Worm (Caenorhabditis elegans) whole organism, young adult: ENCODE measurements around the gene Y116A8C.37.

Experiments
- C06A6.2 ChIP-seq: fragments of 200-800 bp; sonication (Bioruptor generic); conservative IDR thresholded peaks from 2 replicates; pipeline ENCODE4 v1.3.6; 2022; ENCODE audit warnings: missing genetic modification characterization, missing compliant biosample characterization
- F10E7.11 ChIP-seq: sonication (generic microtip); optimal IDR thresholded peaks from 2 replicates; lab custom pipeline; 2017; ENCODE audit warnings: mild to moderate bottlenecking, missing genetic modification characterization, moderate library complexity, missing compliant biosample characterization
- F22D6.2 ChIP-seq: sonication (generic microtip); optimal IDR thresholded peaks from 2 replicates; lab custom pipeline; 2016; ENCODE audit warnings: mild to moderate bottlenecking, missing genetic modification characterization, missing compliant biosample characterization
- F33H1.4 ChIP-seq: fragments of 200-800 bp; sonication (Bioruptor generic); IDR thresholded peaks from 2 replicates; pipeline ENCODE4 v1.3.6; 2022; ENCODE audit warnings: missing genetic modification reagents, missing genetic modification characterization, missing compliant biosample characterization
- F37B4.10 ChIP-seq: fragments of 200-800 bp; sonication (Bioruptor generic); IDR thresholded peaks from 2 replicates; pipeline ENCODE4 v1.3.6; 2022; ENCODE audit warnings: missing genetic modification characterization, missing compliant biosample characterization
- F39B2.1 ChIP-seq: fragments of 200-800 bp; sonication (Bioruptor generic); IDR thresholded peaks from 2 replicates; pipeline ENCODE4 v1.3.6; 2022; ENCODE audit warnings: missing genetic modification reagents, missing genetic modification characterization, missing compliant biosample characterization
- Y53F4B.3 ChIP-seq: fragments of 200-800 bp; sonication (Bioruptor generic); IDR thresholded peaks from 2 replicates; pipeline ENCODE4 v1.3.6; 2022; ENCODE audit warnings: missing genetic modification reagents, missing genetic modification characterization, missing compliant biosample characterization
- Y56A3A.18 ChIP-seq: fragments of 200-800 bp; sonication (Bioruptor generic); IDR thresholded peaks from 2 replicates; pipeline ENCODE4 v1.3.6; 2022; ENCODE audit warnings: missing genetic modification reagents, missing genetic modification characterization, missing compliant biosample characterization
- Y95B8A.8 ChIP-seq: fragments of 200-800 bp; sonication (Bioruptor generic); IDR thresholded peaks from 2 replicates; pipeline ENCODE4 v1.3.6; 2022; ENCODE audit warnings: missing genetic modification reagents, missing genetic modification characterization, missing compliant biosample characterization
- attf-6 ChIP-seq: fragments of 200-800 bp; sonication (Bioruptor generic); IDR thresholded peaks from 2 replicates; pipeline ENCODE4 v1.3.6; 2022; ENCODE audit warnings: missing genetic modification reagents, missing genetic modification characterization, missing compliant biosample characterization
- ccch-3 ChIP-seq: fragments of 200-800 bp; sonication (Bioruptor generic); optimal IDR thresholded peaks from 2 replicates; lab custom pipeline; 2018; ENCODE audit warnings: mild to moderate bottlenecking, missing genetic modification characterization, missing compliant biosample characterization
- cebp-1 ChIP-seq, 2 experiments: fragments of 200-800 bp in 1 of 2; sonication (Bioruptor generic) in 1 of 2; sonication (generic microtip) in 1 of 2; IDR thresholded peaks in 1 of 2; optimal IDR thresholded peaks in 1 of 2; 2 replicates each; pipeline versions ENCODE4 v1.3.6 to Lab custom; 2017 to 2022; ENCODE audit warnings: missing compliant biosample characterization in 2 of 2, missing genetic modification characterization in 2 of 2, mild to moderate bottlenecking in 1 of 2, missing genetic modification reagents in 1 of 2, moderate library complexity in 1 of 2
- ceh-100 ChIP-seq: fragments of 200-800 bp; sonication (Bioruptor generic); IDR thresholded peaks from 2 replicates; pipeline ENCODE4 v1.3.6; 2022; ENCODE audit warnings: missing genetic modification reagents, missing genetic modification characterization, missing compliant biosample characterization
- chd-7 ChIP-seq: sonication (generic microtip); optimal IDR thresholded peaks from 2 replicates; lab custom pipeline; 2016; ENCODE audit warnings: mild to moderate bottlenecking, missing genetic modification characterization, moderate library complexity, missing compliant biosample characterization
- egrh-3 ChIP-seq: fragments of 200-800 bp; sonication (Bioruptor generic); IDR thresholded peaks from 2 replicates; pipeline ENCODE4 v1.3.6; 2022; ENCODE audit warnings: missing genetic modification reagents, missing genetic modification characterization, missing compliant biosample characterization
- ekl-4 ChIP-seq: fragments of 200-800 bp; sonication (Bioruptor generic); IDR thresholded peaks from 2 replicates; pipeline ENCODE4 v1.3.6; 2022; ENCODE audit warnings: missing genetic modification reagents, missing genetic modification characterization, missing compliant biosample characterization
- ets-4 ChIP-seq: fragments of 200-800 bp; sonication (Bioruptor generic); optimal IDR thresholded peaks from 2 replicates; lab custom pipeline; 2018; ENCODE audit warnings: mild to moderate bottlenecking, missing genetic modification characterization, missing compliant biosample characterization
- fkh-3 ChIP-seq: sonication (generic microtip); optimal IDR thresholded peaks from 2 replicates; lab custom pipeline; 2016; ENCODE audit warnings: mild to moderate bottlenecking, missing genetic modification characterization, missing compliant biosample characterization
- him-1 ChIP-seq: sonication (generic microtip); optimal IDR thresholded peaks from 2 replicates; lab custom pipeline; 2016; ENCODE audit warnings: missing genotype, missing genetic modification reagents, missing genetic modification characterization, missing compliant biosample characterization
- hlh-12 ChIP-seq: sonication (generic microtip); optimal IDR thresholded peaks from 2 replicates; lab custom pipeline; 2016; ENCODE audit warnings: missing genetic modification characterization, missing compliant biosample characterization
- hmg-20 ChIP-seq: fragments of 200-800 bp; sonication (Bioruptor generic); IDR thresholded peaks from 2 replicates; pipeline ENCODE4 v1.3.6; 2022; ENCODE audit warnings: missing genetic modification reagents, missing genetic modification characterization, missing compliant biosample characterization
- lin-26 ChIP-seq: fragments of 200-800 bp; sonication (Bioruptor generic); IDR thresholded peaks from 2 replicates; pipeline ENCODE4 v1.3.6; 2022; ENCODE audit warnings: missing genetic modification reagents, missing genetic modification characterization, missing compliant biosample characterization
- madf-6 ChIP-seq: fragments of 200-800 bp; sonication (Bioruptor generic); IDR thresholded peaks from 2 replicates; pipeline ENCODE4 v1.3.6; 2022; ENCODE audit warnings: missing genetic modification reagents, missing genetic modification characterization, missing compliant biosample characterization
- madf-8 ChIP-seq: fragments of 200-800 bp; sonication (Bioruptor generic); conservative IDR thresholded peaks from 2 replicates; pipeline ENCODE4 v1.3.6; 2022; ENCODE audit warnings: missing genetic modification reagents, missing genetic modification characterization, missing compliant biosample characterization
- mel-28 ChIP-seq: sonication (generic microtip); optimal IDR thresholded peaks from 2 replicates; lab custom pipeline; 2016; ENCODE audit warnings: borderline replicate concordance, mild to moderate bottlenecking, missing genetic modification characterization, missing compliant biosample characterization
- mes-4 ChIP-seq: sonication (generic microtip); optimal IDR thresholded peaks from 2 replicates; lab custom pipeline; 2016; ENCODE audit warnings: missing genotype, missing genetic modification characterization, missing compliant biosample characterization
- mxl-1 ChIP-seq: sonication (generic microtip); optimal IDR thresholded peaks from 2 replicates; lab custom pipeline; 2016; ENCODE audit warnings: missing genetic modification characterization, missing compliant biosample characterization
- nfyb-1 ChIP-seq: fragments of 200-800 bp; sonication (Bioruptor generic); IDR thresholded peaks from 2 replicates; pipeline ENCODE4 v1.3.6; 2022; ENCODE audit warnings: missing genetic modification reagents, missing genetic modification characterization, missing compliant biosample characterization
- nhr-179 ChIP-seq: sonication (generic microtip); optimal IDR thresholded peaks from 2 replicates; lab custom pipeline; 2016; ENCODE audit warnings: mild to moderate bottlenecking, missing genetic modification characterization, missing compliant biosample characterization
- nhr-27 ChIP-seq: fragments of 200-800 bp; sonication (Bioruptor generic); optimal IDR thresholded peaks from 2 replicates; lab custom pipeline; 2018; ENCODE audit warnings: mild to moderate bottlenecking, missing genetic modification characterization, moderate library complexity, missing compliant biosample characterization
- pbrm-1 ChIP-seq: fragments of 200-800 bp; sonication (Bioruptor generic); IDR thresholded peaks from 2 replicates; pipeline ENCODE4 v1.3.6; 2022; ENCODE audit warnings: missing genetic modification reagents, missing genetic modification characterization, missing compliant biosample characterization
- repo-1 ChIP-seq: sonication (generic microtip); optimal IDR thresholded peaks from 2 replicates; lab custom pipeline; 2017; ENCODE audit warnings: mild to moderate bottlenecking, missing genetic modification characterization, missing compliant biosample characterization
- snpc-4 ChIP-seq, 5 experiments: fragments of 150-350 bp in 1 of 5; sonication (generic microtip) in 4 of 5; optimal IDR thresholded peaks; 2 replicates each; lab custom pipeline; 2014 to 2018; ENCODE audit warnings: missing genetic modification characterization in 5 of 5, missing biosample characterization in 3 of 5, antibody characterized with exemption in 2 of 5, mild to moderate bottlenecking in 2 of 5, missing compliant biosample characterization in 2 of 5, missing genotype in 2 of 5, moderate library complexity in 2 of 5, missing genetic modification reagents in 1 of 5
- tbp1 ChIP-seq: fragments of 200-800 bp; sonication (Bioruptor generic); optimal IDR thresholded peaks from 2 replicates; lab custom pipeline; 2018; ENCODE audit warnings: mild to moderate bottlenecking, missing genetic modification characterization, missing compliant biosample characterization
- tbx-9 ChIP-seq: sonication (generic microtip); optimal IDR thresholded peaks from 2 replicates; lab custom pipeline; 2016; ENCODE audit warnings: borderline replicate concordance, missing genetic modification characterization, inconsistent platforms, missing compliant biosample characterization
- zfh-2 ChIP-seq: fragments of 200-800 bp; sonication (Bioruptor generic); conservative IDR thresholded peaks from 2 replicates; pipeline ENCODE4 v1.3.6; 2022; ENCODE audit warnings: missing genetic modification reagents, missing genetic modification characterization, missing compliant biosample characterization
- ztf-18 ChIP-seq: sonication (generic microtip); optimal IDR thresholded peaks from 2 replicates; lab custom pipeline; 2016; ENCODE audit warnings: missing genotype, mild to moderate bottlenecking, missing genetic modification characterization, missing compliant biosample characterization
- ztf-3 ChIP-seq: fragments of 200-800 bp; sonication (Bioruptor generic); optimal IDR thresholded peaks from 2 replicates; lab custom pipeline; 2018; ENCODE audit warnings: mild to moderate bottlenecking, missing genetic modification characterization, missing compliant biosample characterization

The Y116A8C.37 gene

ce11 chrIV:17116345-17116744 is 14.6 kb downstream of the Y116A8C.37 start, which contains the start of gene cyn-13 (continued):
- TF ChIP-seq repo-1 (tag; lab: Kevin White, UChicago), result no peak
- peak; percentile 4 for TF ChIP-seq fkh-3 (tag; lab: Kevin White, UChicago)
- TF ChIP-seq him-1, result no peak

ce11 chrIV:17111813-17112212 is 19.1 kb downstream of the Y116A8C.37 start, which contains the start of gene Y116A8C.33:
Y116A8C.33 (plus strand) TSS chrIV:17112113.
- no peak for TF ChIP-seq cebp-1 (GFP tag; IDR thresholded peaks at IDR 0.05; lab: Robert Waterston, UW)
- TF ChIP-seq cebp-1 (tag; optimal IDR thresholded peaks at IDR 0.05; lab: Kevin White, UChicago), result peak; percentile 13
- no peak for TF ChIP-seq tbp1
- TF ChIP-seq, all 124 proteins: peak for 1

ce11 chrIV:17110882-17111281 is 20.1 kb downstream of the Y116A8C.37 start, which contains the start of gene sfa-1:
sfa-1 (minus strand) TSS chrIV:17110982.
- no peak for TF ChIP-seq zfh-2
- no peak for TF ChIP-seq F37B4.10 (GFP tag; lab: Robert Waterston, UW)
- peak; percentile 18 for TF ChIP-seq ztf-18 (tag; lab: Kevin White, UChicago)
- TF ChIP-seq nhr-27 (tag; lab: Kevin White, UChicago), result no peak

- no peak for TF ChIP-seq F22D6.2
- TF ChIP-seq nfyb-1 (GFP tag; lab: Robert Waterston, UW), result 0 out of 2 replicates have a peak, but pooled peaks have one; percentile 26
Observed at ce11 chrIV:17109436-17109835, 21.5 kb downstream of the Y116A8C.37 start.

DNA sequence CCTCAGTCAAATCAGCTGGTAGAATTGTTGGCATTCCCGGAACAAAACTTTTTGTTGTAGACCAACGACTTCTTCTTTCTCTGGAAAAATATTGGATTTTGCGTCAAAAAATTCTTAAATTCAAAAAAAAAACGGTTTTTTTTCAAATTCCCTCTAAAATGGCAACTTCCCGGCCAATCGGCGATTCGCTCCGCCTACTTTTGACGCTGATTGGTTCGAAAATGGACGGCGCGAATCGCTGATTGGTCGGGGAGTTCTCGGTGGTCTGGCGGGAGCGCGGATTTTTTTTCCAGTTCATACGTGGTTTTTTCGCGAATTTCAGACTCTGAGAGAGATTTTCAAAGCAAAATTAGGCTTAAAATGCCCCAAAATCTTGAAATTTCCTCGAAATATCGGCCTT is 22.1 kb downstream of the Y116A8C.37 start:
- TF ChIP-seq ztf-3 (GFP tag; lab: Kevin White, UChicago) (no peak), nfyb-1 (GFP tag; lab: Robert Waterston, UW) (peak; percentile 63; the same call in 1 of the 2 replicates)

DNA sequence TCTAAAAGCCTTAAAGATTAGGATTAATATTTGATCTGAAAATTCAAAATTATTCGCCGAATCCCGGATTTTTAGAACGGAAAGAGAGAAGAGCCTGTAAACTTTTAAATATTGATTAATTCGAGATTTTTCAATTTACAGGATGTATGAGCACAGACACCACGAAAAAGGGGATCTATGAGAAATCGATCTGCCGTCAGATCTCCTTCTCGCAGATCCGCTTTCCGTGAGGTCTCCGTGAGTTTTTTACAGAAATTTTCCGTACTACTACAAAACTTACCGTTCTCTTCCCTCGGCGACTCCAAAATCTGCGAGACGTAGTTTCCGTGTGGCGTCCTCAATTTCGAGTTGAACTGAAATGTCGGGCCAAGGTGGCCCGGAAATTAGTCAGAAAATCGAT is 22.7 kb downstream of the Y116A8C.37 start:
- no peak for TF ChIP-seq madf-6 (GFP tag; lab: Robert Waterston, UW)
- no peak for TF ChIP-seq F10E7.11 (tag; lab: Kevin White, UChicago)
- TF ChIP-seq F33H1.4 (GFP tag; lab: Robert Waterston, UW), result no peak
- TF ChIP-seq lin-26, result no peak
- no peak for TF ChIP-seq egrh-3 (GFP tag; lab: Robert Waterston, UW)
- TF ChIP-seq Y56A3A.18 (GFP tag; lab: Robert Waterston, UW), result no peak
- TF ChIP-seq madf-8 (GFP tag; lab: Robert Waterston, UW), result no peak
- no peak for TF ChIP-seq fkh-3 (tag; lab: Kevin White, UChicago)
- no peak for TF ChIP-seq chd-7 (tag; lab: Kevin White, UChicago)
- TF ChIP-seq Y95B8A.8, result no peak
- no peak for TF ChIP-seq hmg-20 (GFP tag; lab: Robert Waterston, UW)
- no peak for TF ChIP-seq C06A6.2 (GFP tag; lab: Robert Waterston, UW)
- TF ChIP-seq mel-28 (tag; lab: Kevin White, UChicago), result no peak
- TF ChIP-seq F39B2.1 (GFP tag; lab: Robert Waterston, UW), result no peak
- peak; percentile 74 for TF ChIP-seq ceh-100
- no peak for TF ChIP-seq pbrm-1
- TF ChIP-seq tbx-9, result no peak
- TF ChIP-seq snpc-4 (GFP tag; optimal IDR thresholded peaks at IDR 0.05; lab: Kevin White, UChicago), result no peak
- TF ChIP-seq snpc-4 (tag; optimal IDR thresholded peaks at IDR 0.05; lab: Kevin White, UChicago), result peak in 1 of 4 experiments; percentile 6
- TF ChIP-seq mxl-1 (tag; lab: Kevin White, UChicago), result no peak
- no peak for TF ChIP-seq ekl-4 (GFP tag; lab: Robert Waterston, UW)
- TF ChIP-seq F22D6.2, result no peak
- TF ChIP-seq him-1, result no peak
- no peak for TF ChIP-seq Y53F4B.3
- TF ChIP-seq mes-4, result no peak
- TF ChIP-seq ccch-3 (GFP tag; lab: Kevin White, UChicago), result no peak
- TF ChIP-seq nhr-179 (tag; lab: Kevin White, UChicago), result no peak
- no peak for TF ChIP-seq hlh-12 (tag; lab: Kevin White, UChicago)
- TF ChIP-seq ztf-18 (tag; lab: Kevin White, UChicago), result no peak
- 0 out of 2 replicates have a peak, but pooled peaks have one; percentile 12 for TF ChIP-seq attf-6 (GFP tag; lab: Robert Waterston, UW)
- TF ChIP-seq F37B4.10 (GFP tag; lab: Robert Waterston, UW), result no peak
- TF ChIP-seq ets-4 (GFP tag; lab: Kevin White, UChicago), result no peak
